Worm (Caenorhabditis elegans): ENCODE data around the gene vha-12.

- no peak for TF ChIP-seq nhr-77 (tag; optimal IDR thresholded peaks at IDR 0.05)
- TF ChIP-seq C34F6.9 (tag; optimal IDR thresholded peaks at IDR 0.05), result no peak
- no peak for TF ChIP-seq nhr-11 (tag; optimal IDR thresholded peaks at IDR 0.05)
- TF ChIP-seq unc-55 (GFP tag; optimal IDR thresholded peaks at IDR 0.05), result peak; percentile 10
- TF ChIP-seq lsy-2 (tag; optimal IDR thresholded peaks at IDR 0.05), result no peak
These were observed 29.0 kb upstream of the vha-12 start for ce11 chrX:4161938-4162337.

Data from whole organism, L2 larva.